Worm (Caenorhabditis elegans) whole organism, young adult: Measurements from ENCODE around the gene gldi-8.

Source experiments
- B0019.2 ChIP-seq: fragments of 200-800 bp; sonication (Bioruptor generic); conservative IDR thresholded peaks from 2 replicates; pipeline ENCODE4 v1.3.6; 2022; ENCODE audit warnings: missing genetic modification reagents, missing genetic modification characterization, missing compliant biosample characterization
- C06A6.2 ChIP-seq: fragments of 200-800 bp; sonication (Bioruptor generic); conservative IDR thresholded peaks from 2 replicates; pipeline ENCODE4 v1.3.6; 2022; ENCODE audit warnings: missing genetic modification characterization, missing compliant biosample characterization
- F23B12.7 ChIP-seq: sonication (generic microtip); optimal IDR thresholded peaks from 2 replicates; lab custom pipeline; 2017; ENCODE audit warnings: missing genetic modification characterization, mild to moderate bottlenecking, missing compliant biosample characterization, antibody characterized with exemption, moderate library complexity; ENCODE audit not compliant: insufficient read depth
- F33H1.4 ChIP-seq: fragments of 200-800 bp; sonication (Bioruptor generic); IDR thresholded peaks from 2 replicates; pipeline ENCODE4 v1.3.6; 2022; ENCODE audit warnings: missing genetic modification reagents, missing genetic modification characterization, missing compliant biosample characterization
- F39B2.1 ChIP-seq: fragments of 200-800 bp; sonication (Bioruptor generic); IDR thresholded peaks from 2 replicates; pipeline ENCODE4 v1.3.6; 2022; ENCODE audit warnings: missing genetic modification reagents, missing genetic modification characterization, missing compliant biosample characterization
- F52B5.7 ChIP-seq: sonication (generic microtip); optimal IDR thresholded peaks from 2 replicates; lab custom pipeline; 2016; ENCODE audit warnings: mild to moderate bottlenecking, missing genetic modification characterization, missing compliant biosample characterization
- K11D2.4 ChIP-seq: fragments of 200-800 bp; sonication (Bioruptor generic); IDR thresholded peaks from 2 replicates; pipeline ENCODE4 v1.3.6; 2022; ENCODE audit warnings: missing genetic modification reagents, missing genetic modification characterization, missing compliant biosample characterization
- Y53G8AR.9 ChIP-seq: fragments of 200-800 bp; sonication (Bioruptor generic); conservative IDR thresholded peaks from 2 replicates; pipeline ENCODE4 v1.3.6; 2022; ENCODE audit warnings: missing genetic modification reagents, missing genetic modification characterization, missing compliant biosample characterization
- Y56A3A.18 ChIP-seq: fragments of 200-800 bp; sonication (Bioruptor generic); IDR thresholded peaks from 2 replicates; pipeline ENCODE4 v1.3.6; 2022; ENCODE audit warnings: missing genetic modification reagents, missing genetic modification characterization, missing compliant biosample characterization
- Y67H2A.10 ChIP-seq: fragments of 200-800 bp; sonication (Bioruptor generic); conservative IDR thresholded peaks from 2 replicates; pipeline ENCODE4 v1.3.6; 2022; ENCODE audit warnings: missing genetic modification reagents, missing genetic modification characterization, missing compliant biosample characterization
- ama-1 ChIP-seq, 3 experiments: fragments of 150-350 bp in 1 of 3; sonication (generic microtip) in 2 of 3; optimal IDR thresholded peaks; 2 replicates each; lab custom pipeline; 2014 to 2018; ENCODE audit warnings: missing biosample characterization in 2 of 3, missing genetic modification characterization in 2 of 3, missing genetic modification reagents in 2 of 3
- attf-6 ChIP-seq: fragments of 200-800 bp; sonication (Bioruptor generic); IDR thresholded peaks from 2 replicates; pipeline ENCODE4 v1.3.6; 2022; ENCODE audit warnings: missing genetic modification reagents, missing genetic modification characterization, missing compliant biosample characterization
- bed-2 ChIP-seq: fragments of 200-800 bp; sonication (Bioruptor generic); IDR thresholded peaks from 2 replicates; pipeline ENCODE4 v1.3.6; 2022; ENCODE audit warnings: missing genetic modification reagents, missing genetic modification characterization, missing compliant biosample characterization
- cebp-2 ChIP-seq: fragments of 200-800 bp; sonication (Bioruptor generic); IDR thresholded peaks from 2 replicates; pipeline ENCODE4 v1.3.6; 2022; ENCODE audit warnings: missing genetic modification characterization, missing compliant biosample characterization
- ceh-100 ChIP-seq: fragments of 200-800 bp; sonication (Bioruptor generic); IDR thresholded peaks from 2 replicates; pipeline ENCODE4 v1.3.6; 2022; ENCODE audit warnings: missing genetic modification reagents, missing genetic modification characterization, missing compliant biosample characterization
- hmg-20 ChIP-seq: fragments of 200-800 bp; sonication (Bioruptor generic); IDR thresholded peaks from 2 replicates; pipeline ENCODE4 v1.3.6; 2022; ENCODE audit warnings: missing genetic modification reagents, missing genetic modification characterization, missing compliant biosample characterization
- hsf-1 ChIP-seq: fragments of 200-800 bp; sonication (Bioruptor generic); IDR thresholded peaks from 2 replicates; pipeline ENCODE4 v1.3.6; 2022; ENCODE audit warnings: missing genetic modification reagents, missing genetic modification characterization, missing compliant biosample characterization
- lag-1 ChIP-seq: fragments of 200-800 bp; sonication (Bioruptor generic); IDR thresholded peaks from 2 replicates; pipeline ENCODE4 v1.3.6; 2022; ENCODE audit warnings: missing genetic modification reagents, missing genetic modification characterization, missing compliant biosample characterization
- lsl-1 ChIP-seq: fragments of 200-800 bp; sonication (Bioruptor generic); optimal IDR thresholded peaks from 2 replicates; lab custom pipeline; 2018; ENCODE audit warnings: mild to moderate bottlenecking, missing genetic modification characterization, moderate library complexity, missing compliant biosample characterization
- madf-8 ChIP-seq: fragments of 200-800 bp; sonication (Bioruptor generic); conservative IDR thresholded peaks from 2 replicates; pipeline ENCODE4 v1.3.6; 2022; ENCODE audit warnings: missing genetic modification reagents, missing genetic modification characterization, missing compliant biosample characterization
- mcd-1 ChIP-seq: fragments of 200-800 bp; sonication (Bioruptor generic); IDR thresholded peaks from 2 replicates; pipeline ENCODE4 v1.3.6; 2022; ENCODE audit warnings: missing genetic modification reagents, missing genetic modification characterization, missing compliant biosample characterization
- mxl-1 ChIP-seq: sonication (generic microtip); optimal IDR thresholded peaks from 2 replicates; lab custom pipeline; 2016; ENCODE audit warnings: missing genetic modification characterization, missing compliant biosample characterization
- nfyb-1 ChIP-seq: fragments of 200-800 bp; sonication (Bioruptor generic); IDR thresholded peaks from 2 replicates; pipeline ENCODE4 v1.3.6; 2022; ENCODE audit warnings: missing genetic modification reagents, missing genetic modification characterization, missing compliant biosample characterization
- nhr-80 ChIP-seq: sonication (generic microtip); optimal IDR thresholded peaks from 2 replicates; lab custom pipeline; 2016; ENCODE audit warnings: missing genetic modification characterization, missing compliant biosample characterization
- pha-4 ChIP-seq: fragments of 150-350 bp; sonication (generic microtip); optimal IDR thresholded peaks from 2 replicates; lab custom pipeline; 2014; ENCODE audit warnings: missing biosample characterization, missing genetic modification reagents, missing genetic modification characterization
- snpc-4 ChIP-seq, 5 experiments: fragments of 150-350 bp in 1 of 5; sonication (generic microtip) in 4 of 5; optimal IDR thresholded peaks; 2 replicates each; lab custom pipeline; 2014 to 2018; ENCODE audit warnings: missing genetic modification characterization in 5 of 5, missing biosample characterization in 3 of 5, antibody characterized with exemption in 2 of 5, mild to moderate bottlenecking in 2 of 5, missing compliant biosample characterization in 2 of 5, missing genotype in 2 of 5, moderate library complexity in 2 of 5, missing genetic modification reagents in 1 of 5
- ztf-28 ChIP-seq: fragments of 200-800 bp; sonication (Bioruptor generic); IDR thresholded peaks from 2 replicates; pipeline ENCODE4 v1.3.6; 2022; ENCODE audit warnings: missing genetic modification reagents, missing genetic modification characterization, missing compliant biosample characterization
- ztf-3 ChIP-seq: fragments of 200-800 bp; sonication (Bioruptor generic); optimal IDR thresholded peaks from 2 replicates; lab custom pipeline; 2018; ENCODE audit warnings: mild to moderate bottlenecking, missing genetic modification characterization, missing compliant biosample characterization

Gene gldi-8

DNA sequence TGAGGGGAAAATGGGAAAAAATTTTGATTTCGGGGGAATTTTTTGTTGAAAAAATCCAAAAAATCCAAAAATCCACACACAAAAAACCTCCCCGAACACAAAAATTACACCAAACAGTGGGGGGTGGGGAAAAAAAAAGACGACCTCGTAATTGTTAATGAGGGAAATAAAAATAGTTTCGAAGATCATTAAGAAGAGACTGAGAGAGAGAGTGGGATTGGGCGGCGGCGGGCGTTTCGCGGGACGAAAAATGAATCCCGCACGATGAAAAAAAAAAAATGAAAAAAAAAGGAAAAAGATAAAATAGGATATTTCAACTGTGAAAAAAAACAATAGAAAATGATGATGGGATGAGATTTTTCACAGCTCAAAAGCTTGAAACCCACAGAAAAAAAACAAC, at the start of gene gldi-8:
TSS of gene gldi-8 (minus strand) at position 58 of the 400 bp plus-strand sequence.
- TF ChIP-seq K11D2.4 (GFP tag; lab: Robert Waterston, UW) (no peak), Y67H2A.10 (GFP tag; lab: Robert Waterston, UW) (no peak), ceh-100 (GFP tag; lab: Robert Waterston, UW) (no peak), cebp-2 (0 out of 2 replicates have a peak, but pooled peaks have one; percentile 27), bed-2 (GFP tag; lab: Robert Waterston, UW) (no peak), F23B12.7 (tag; lab: Kevin White, UChicago) (peak; percentile 27), attf-6 (no peak), madf-8 (GFP tag; lab: Robert Waterston, UW) (no peak), mxl-1 (tag; lab: Kevin White, UChicago) (no peak), lag-1 (GFP tag; lab: Robert Waterston, UW) (no peak), mcd-1 (GFP tag; lab: Robert Waterston, UW) (0 out of 2 replicates have a peak, but pooled peaks have one; percentile 13), snpc-4 (GFP tag; optimal IDR thresholded peaks at IDR 0.05; lab: Kevin White, UChicago) (no peak), snpc-4 (tag; optimal IDR thresholded peaks at IDR 0.05; lab: Kevin White, UChicago) (peak; percentile 43 to 57 (median 50)), pha-4 (tag; lab: Kevin White, UChicago) (no peak), nhr-80 (tag; lab: Kevin White, UChicago) (no peak), ama-1 (optimal IDR thresholded peaks at IDR 0.05; lab: Kevin White, UChicago) (no peak), ama-1 (GFP tag; optimal IDR thresholded peaks at IDR 0.05; lab: Kevin White, UChicago) (peak in 1 of 2 experiments; percentile 10), Y53G8AR.9 (peak; percentile 37; the same call in 1 of the 2 replicates)

DNA sequence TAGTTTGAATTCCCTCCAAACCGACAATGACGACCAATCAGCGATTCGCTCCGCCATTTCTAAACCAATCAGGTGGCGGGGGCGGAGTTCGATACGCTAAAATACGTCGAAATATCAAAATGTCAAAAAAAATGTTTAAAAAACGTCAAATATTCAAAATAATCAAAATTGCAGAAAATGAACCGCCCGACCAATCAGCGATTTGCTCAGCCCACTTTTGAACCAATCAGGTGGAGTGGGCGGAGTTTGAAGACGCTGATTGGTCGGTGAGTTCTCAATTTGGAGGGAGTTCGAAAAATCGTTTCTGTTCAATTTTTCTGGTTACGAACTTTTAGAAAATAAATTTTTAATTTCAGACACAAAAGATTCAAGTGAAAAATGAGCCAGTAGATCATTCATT, 45.1 kb upstream of the gldi-8 start:
- TF ChIP-seq nfyb-1 (GFP tag; lab: Robert Waterston, UW) = peak; percentile 52; the same call in 1 of the 2 replicates
- TF ChIP-seq hsf-1 (GFP tag; lab: Robert Waterston, UW) = no peak

DNA sequence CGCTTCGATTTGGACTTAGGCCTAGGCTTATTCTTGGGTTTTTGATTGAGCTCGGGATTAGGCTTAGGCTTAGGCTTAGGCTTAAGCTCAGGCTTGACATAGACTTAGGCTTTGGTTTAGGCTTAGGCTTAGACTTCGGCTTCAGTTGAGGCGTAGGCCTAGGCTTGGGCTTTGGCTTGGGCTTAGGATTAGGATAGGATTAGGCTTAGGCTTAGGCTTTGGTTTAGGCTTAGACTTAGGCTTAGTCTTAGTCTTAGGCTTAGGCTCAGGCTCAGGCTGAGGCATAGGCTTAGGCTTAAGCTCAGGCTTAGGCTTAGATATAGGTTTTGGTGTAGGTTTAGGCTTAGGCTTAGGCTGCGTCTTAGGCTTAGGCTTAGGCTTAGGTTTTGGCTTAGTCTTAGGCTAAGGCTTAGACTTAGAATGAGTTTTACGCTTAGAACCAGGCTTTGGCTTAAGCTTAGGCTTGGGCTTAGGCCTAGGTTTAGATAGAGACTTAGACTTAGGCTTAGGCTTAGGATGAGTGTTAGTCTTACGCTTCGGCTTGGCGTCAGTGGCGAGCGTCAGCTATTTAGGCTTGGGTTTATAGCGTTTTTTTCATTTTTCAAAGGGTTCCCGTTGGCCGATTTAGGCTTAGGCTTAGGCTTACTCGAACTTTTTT, 43.1 kb upstream of the gldi-8 start:
- TF ChIP-seq cebp-2 (0 out of 2 replicates have a peak, but pooled peaks have one; percentile 12), F39B2.1 (GFP tag; lab: Robert Waterston, UW) (no peak), F52B5.7 (tag; lab: Kevin White, UChicago) (no peak)

DNA sequence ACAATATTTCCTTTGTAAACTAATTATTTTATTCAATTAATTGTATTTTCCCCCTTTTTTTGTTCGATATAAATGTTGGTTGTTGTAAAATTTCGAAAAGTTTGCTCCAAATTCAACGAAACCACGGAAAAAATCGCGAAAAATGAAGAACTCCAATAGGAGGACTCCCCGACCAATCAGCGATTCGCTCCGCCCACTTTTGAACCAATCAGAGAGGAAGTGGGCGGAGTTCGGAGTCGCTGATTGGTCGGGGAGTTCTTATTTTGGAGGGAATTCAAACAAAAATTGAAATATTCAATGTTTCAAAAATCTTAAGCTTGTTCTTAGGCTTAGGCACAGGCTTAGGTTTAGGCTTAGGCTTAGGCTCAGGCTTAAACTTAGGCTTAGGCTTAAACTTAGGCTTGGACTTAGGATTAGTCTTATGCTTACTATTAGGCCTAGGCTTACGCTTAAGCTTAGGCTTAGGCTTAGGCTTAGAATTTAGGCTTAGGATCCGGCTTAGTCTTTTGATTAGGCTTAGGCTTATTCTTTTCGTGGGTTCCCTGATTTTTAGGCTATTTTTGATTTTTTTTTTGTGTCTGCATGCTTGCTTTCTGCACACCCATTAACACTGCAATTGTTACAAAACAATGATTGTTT, 41.0 kb upstream of the gldi-8 start:
- TF ChIP-seq nfyb-1 (GFP tag; lab: Robert Waterston, UW) = peak; percentile 66; the same call in 1 of the 2 replicates
- no peak for TF ChIP-seq nhr-80 (tag; lab: Kevin White, UChicago)
- TF ChIP-seq hmg-20 (GFP tag; lab: Robert Waterston, UW) = no peak
- TF ChIP-seq B0019.2 (GFP tag; lab: Robert Waterston, UW) = no peak
- TF ChIP-seq ztf-3 (GFP tag; lab: Kevin White, UChicago) = no peak

DNA sequence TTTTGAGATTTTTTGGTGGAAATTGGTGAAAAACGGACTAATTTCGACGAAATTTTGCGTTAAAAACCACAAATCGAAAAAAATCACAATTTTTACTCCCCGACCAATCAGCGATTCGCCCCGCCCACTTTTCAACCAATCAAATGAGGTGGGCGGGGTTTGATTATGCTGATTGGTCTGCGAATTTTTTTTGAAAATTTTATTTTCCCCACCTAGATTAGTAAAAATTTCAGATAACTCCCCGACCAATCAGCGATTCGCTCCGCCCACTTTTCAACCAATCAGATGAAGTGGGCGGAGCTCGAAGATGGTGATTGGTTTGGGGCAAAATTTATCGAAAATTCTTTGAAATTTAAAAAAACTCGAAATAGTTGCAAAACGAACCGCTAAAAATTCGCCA, 39.7 kb upstream of the gldi-8 start:
- TF ChIP-seq nfyb-1 (GFP tag; lab: Robert Waterston, UW) (0 out of 2 replicates have a peak, but pooled peaks have one; percentile 67), Y53G8AR.9 (no peak)

DNA sequence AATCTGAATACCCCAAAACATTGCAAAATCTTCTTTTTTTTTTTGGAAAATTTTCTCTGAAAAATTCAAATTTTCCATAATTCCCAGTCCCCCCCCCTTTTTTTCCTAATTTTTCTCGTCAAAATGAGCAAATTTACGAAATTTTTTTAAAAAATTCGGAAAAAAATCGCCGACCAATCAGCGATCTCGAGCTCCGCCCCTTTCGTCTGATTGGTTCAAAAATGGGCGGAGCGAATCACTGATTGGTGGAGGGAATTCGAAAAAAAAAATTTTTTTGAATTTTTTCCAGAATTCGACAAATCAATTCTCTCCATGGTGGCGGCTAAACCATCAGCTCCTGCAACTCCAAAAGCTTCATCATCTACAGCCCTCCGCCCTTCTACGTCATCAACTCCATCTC, 39.1 kb upstream of the gldi-8 start:
- TF ChIP-seq Y56A3A.18 (no peak), C06A6.2 (GFP tag; lab: Robert Waterston, UW) (no peak), hsf-1 (GFP tag; lab: Robert Waterston, UW) (no peak), lsl-1 (GFP tag; lab: Kevin White, UChicago) (no peak), F33H1.4 (GFP tag; lab: Robert Waterston, UW) (no peak), ama-1 (optimal IDR thresholded peaks at IDR 0.05; lab: Kevin White, UChicago) (no peak), ama-1 (GFP tag; optimal IDR thresholded peaks at IDR 0.05; lab: Kevin White, UChicago) (no peak), ztf-28 (GFP tag; lab: Robert Waterston, UW) (no peak)
- TF ChIP-seq, all 124 proteins: peak for 0
